Fruit fly (Drosophila melanogaster): ENCODE data around the gene knk.

Gene knk

DNA sequence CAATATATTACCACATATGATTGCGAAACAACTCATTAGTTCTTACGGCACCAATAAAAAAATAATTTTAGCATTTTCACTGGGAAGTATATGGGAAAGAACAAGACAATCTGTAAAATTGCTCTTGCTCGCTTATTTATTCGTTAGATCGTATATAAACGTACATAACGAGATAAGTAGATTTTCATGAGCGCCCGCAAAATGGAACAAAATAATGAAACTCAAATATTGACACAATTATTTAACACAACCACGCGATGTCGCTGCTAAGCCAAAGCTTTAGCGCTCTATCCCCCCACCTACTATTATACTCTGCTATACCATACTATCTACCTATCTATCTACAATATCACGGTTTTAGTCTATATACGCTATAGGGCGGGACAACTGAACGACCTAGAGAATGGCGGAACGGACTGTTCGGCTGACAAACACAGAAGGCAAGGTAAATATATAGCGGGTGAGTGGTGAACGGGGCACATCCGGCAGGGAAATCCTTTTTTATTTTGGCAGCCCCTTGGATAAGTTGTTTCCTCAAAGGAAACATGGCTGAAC lies 5.6 kb upstream of the knk start:
- no peak for TF ChIP-seq Sin3A (optimal IDR thresholded peaks at IDR 0.05)
- TF ChIP-seq Myc (optimal IDR thresholded peaks at IDR 0.05), result no peak
- TF ChIP-seq psq (optimal IDR thresholded peaks at IDR 0.05), result no peak
- no peak for TF ChIP-seq ttk (optimal IDR thresholded peaks at IDR 0.05)
- TF ChIP-seq h (optimal IDR thresholded peaks at IDR 0.05), result no peak
- no peak for TF ChIP-seq insv (optimal IDR thresholded peaks at IDR 0.05)

DNA sequence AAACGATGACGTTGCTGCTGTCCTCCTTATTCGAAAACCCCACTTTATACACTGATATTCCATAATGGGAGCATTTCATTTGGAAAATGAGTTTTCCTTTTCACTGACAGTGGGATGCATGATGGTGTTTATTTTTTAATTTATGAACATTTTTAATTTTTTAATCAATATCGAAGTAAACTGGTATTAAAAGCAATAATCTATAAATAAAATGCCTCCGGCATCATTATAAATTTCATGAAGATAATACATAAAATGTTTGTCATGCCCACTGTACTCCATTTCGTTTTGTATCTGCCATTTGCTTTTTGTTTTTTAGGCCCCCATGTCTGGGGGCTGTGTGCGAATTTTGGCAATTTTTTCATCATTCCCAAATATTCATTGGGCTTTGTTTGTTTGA lies 4.6 kb upstream of the knk start:
- TF ChIP-seq Sin3A (optimal IDR thresholded peaks at IDR 0.05) (no peak), Myc (optimal IDR thresholded peaks at IDR 0.05) (no peak), ttk (optimal IDR thresholded peaks at IDR 0.05) (no peak), h (optimal IDR thresholded peaks at IDR 0.05) (no peak), psq (optimal IDR thresholded peaks at IDR 0.05) (no peak), insv (optimal IDR thresholded peaks at IDR 0.05) (no peak)

DNA sequence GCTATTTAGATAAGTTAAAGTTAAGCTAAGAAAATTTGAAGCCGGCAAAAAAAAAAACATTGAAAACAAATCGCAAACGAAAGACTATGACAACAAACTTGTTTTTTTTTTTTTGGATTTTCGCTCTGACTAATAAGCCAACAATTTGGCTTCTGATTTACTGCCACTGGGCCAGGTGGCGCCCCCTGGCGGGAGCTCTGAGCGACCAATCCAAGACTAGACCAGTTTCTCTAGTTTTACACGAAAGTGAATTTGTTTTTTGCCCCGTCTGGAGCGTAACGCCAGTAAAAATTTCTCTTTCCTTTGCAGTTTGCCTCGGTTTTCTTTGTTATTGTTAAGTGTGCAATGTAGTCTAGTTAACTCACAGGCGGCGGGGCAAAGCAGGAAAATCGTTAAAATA lies 700 bp downstream of the knk start:
- TF ChIP-seq insv (optimal IDR thresholded peaks at IDR 0.05) (no peak), psq (optimal IDR thresholded peaks at IDR 0.05) (no peak), h (optimal IDR thresholded peaks at IDR 0.05) (no peak), ttk (optimal IDR thresholded peaks at IDR 0.05) (no peak), Myc (optimal IDR thresholded peaks at IDR 0.05) (no peak), Sin3A (optimal IDR thresholded peaks at IDR 0.05) (no peak)

DNA sequence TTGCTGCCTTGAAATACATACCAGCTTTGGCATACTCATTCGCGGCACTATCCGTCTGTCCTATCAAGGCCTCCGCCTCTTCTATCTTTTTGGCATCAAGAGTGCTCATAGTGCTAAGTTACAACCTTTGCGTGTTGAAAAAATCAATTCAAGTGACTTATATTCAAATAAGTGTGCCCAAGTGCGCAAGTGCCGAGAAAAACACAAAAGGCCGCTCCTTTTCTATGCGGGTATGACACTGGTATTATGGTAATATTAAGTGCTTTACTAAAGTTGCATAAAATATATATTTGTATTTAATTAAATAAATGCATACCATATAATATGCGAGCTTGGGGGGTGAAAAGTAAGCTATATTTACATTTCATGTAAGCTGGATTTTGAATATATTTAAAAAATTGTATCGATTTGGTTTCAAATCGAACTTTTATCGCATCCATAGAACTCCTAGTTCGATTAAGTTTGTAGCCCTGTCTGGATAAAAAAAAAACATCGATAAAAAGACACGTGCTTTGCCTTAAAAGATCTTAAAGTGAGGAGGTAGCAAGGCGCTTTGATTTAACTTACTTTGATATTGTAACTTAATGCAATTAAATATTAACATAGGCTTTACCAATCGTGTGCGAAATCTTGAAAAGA lies 4.1 kb downstream of the knk start, which contains the start of the genes gammaSnap2 and ATPsynepsilonL:
gammaSnap2 (minus strand) TSS at position 135 of the 639 bp plus-strand sequence.
ATPsynepsilonL (plus strand) TSS at position 508 of the 639 bp plus-strand sequence.
- TF ChIP-seq ttk (optimal IDR thresholded peaks at IDR 0.05) (no peak), Sin3A (optimal IDR thresholded peaks at IDR 0.05) (no peak), psq (optimal IDR thresholded peaks at IDR 0.05) (no peak), insv (optimal IDR thresholded peaks at IDR 0.05) (no peak), h (optimal IDR thresholded peaks at IDR 0.05) (no peak), Myc (optimal IDR thresholded peaks at IDR 0.05) (no peak)

DNA sequence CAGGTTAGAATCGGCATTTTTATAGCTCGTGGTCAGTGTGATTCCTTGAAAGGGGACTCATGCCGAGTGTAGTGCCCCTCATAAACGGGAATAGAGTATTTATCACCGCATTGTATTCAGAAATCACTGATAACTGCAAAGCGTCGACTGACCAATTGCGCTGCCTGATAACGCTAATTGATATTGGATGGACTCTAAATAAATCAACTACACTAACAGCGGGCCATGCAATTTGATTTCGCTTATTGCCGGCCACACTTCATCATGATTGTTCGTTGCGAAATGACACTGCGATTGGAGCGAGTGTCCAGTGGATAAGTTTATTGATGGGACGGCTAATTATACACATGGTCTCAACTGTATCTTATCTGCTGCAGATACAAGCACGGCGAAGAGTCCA lies 5.9 kb downstream of the knk start:
- TF ChIP-seq Myc (optimal IDR thresholded peaks at IDR 0.05) (no peak), insv (optimal IDR thresholded peaks at IDR 0.05) (no peak), h (optimal IDR thresholded peaks at IDR 0.05) (no peak), ttk (optimal IDR thresholded peaks at IDR 0.05) (no peak)

DNA sequence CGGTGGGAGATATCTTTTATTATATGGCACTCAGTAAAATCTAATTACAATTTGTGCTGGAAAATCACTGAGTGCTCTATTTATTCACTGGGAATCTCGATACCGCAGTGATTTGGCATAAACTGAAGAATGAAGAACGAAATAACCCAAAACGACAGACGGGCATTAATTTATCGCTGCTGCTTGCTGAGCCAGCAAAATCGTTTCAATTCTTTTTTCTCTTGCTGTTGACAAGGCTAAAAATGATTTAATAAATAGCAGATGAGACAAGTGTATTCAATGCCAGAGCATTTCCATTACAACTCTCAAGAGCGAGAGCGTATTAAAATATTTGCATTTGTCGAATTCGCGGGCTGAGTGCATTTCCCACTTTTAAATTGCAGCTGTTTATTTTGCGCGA lies 9.7 kb downstream of the knk start:
- TF ChIP-seq ttk (optimal IDR thresholded peaks at IDR 0.05), result no peak
- TF ChIP-seq Myc (optimal IDR thresholded peaks at IDR 0.05), result no peak
- TF ChIP-seq h (optimal IDR thresholded peaks at IDR 0.05), result no peak
- no peak for TF ChIP-seq insv (optimal IDR thresholded peaks at IDR 0.05)
- no peak for TF ChIP-seq Sin3A (optimal IDR thresholded peaks at IDR 0.05)
- no peak for TF ChIP-seq psq (optimal IDR thresholded peaks at IDR 0.05)

DNA sequence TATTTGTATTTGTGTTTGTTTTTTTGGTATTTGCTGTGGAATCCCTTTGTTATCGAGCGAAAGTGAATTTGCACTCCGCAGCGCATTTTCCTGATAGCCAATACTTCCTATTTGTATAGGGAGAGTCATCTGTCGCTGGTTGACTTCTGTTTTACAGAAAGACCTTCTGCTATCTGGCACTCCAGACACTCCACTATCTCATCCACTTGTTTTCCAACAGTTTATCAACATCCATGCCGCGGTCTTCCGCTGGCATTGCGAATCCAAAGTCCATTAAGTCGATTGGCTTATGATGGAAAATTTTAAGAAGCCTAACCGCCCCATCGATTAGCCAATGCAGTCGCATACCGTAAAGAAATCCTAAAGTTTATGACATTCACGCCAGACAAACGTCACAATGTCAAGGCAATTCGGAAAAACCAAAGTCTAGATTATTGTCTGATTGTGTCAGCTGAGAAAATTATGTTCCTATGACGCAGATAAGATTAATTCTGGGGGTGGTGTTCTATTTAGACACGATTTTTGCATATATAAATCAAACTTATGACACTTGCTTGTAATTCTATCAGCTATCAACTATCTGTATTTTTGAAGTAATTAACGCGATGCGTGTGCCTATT lies 10.4 kb downstream of the knk start:
- no peak for TF ChIP-seq psq (optimal IDR thresholded peaks at IDR 0.05)
- no peak for TF ChIP-seq insv (optimal IDR thresholded peaks at IDR 0.05)
- TF ChIP-seq Sin3A (optimal IDR thresholded peaks at IDR 0.05), result no peak
- TF ChIP-seq Myc (optimal IDR thresholded peaks at IDR 0.05), result no peak
- TF ChIP-seq h (optimal IDR thresholded peaks at IDR 0.05), result no peak
- no peak for TF ChIP-seq ttk (optimal IDR thresholded peaks at IDR 0.05)

DNA sequence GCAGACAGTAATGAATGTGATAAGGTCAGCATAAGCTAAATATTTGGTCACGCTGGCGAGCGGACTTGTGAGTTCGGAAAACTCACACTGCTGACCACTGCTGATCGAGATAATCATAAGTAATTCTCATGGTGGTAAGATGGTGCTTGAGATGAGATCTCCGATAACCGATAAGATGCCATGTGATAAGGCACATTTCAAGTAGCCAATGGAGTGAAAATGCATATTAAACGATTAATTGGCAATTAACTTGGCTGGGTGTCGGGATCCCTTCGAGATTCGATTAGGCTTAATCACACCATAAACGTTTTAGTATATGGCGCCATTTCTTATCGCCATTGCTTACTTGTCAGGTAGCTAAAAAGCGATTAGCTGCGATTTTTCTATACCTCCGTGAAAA lies 11.7 kb downstream of the knk start:
- TF ChIP-seq psq (optimal IDR thresholded peaks at IDR 0.05), result no peak
- no peak for TF ChIP-seq insv (optimal IDR thresholded peaks at IDR 0.05)
- no peak for TF ChIP-seq Myc (optimal IDR thresholded peaks at IDR 0.05)
- no peak for TF ChIP-seq h (optimal IDR thresholded peaks at IDR 0.05)
- TF ChIP-seq Sin3A (optimal IDR thresholded peaks at IDR 0.05), result no peak
- TF ChIP-seq ttk (optimal IDR thresholded peaks at IDR 0.05), result no peak

DNA sequence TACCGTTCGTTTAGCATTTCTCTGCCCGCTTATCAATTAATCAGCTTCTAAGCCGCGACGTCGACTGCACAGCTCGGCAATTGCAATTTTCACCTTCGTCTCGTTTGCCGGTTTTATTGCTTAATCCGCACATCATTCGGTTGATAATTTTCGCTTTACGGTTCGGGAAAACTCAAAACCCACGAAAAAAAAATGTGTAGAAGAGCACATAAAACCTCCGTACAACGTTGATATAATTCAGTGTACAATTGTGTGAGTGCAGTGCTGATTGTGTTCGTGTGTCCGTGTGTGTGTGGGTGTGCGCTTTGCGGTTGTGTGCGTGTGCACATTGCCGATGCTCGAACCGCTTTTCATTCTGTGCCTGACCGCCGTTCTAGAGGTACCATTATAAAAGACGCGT lies 13.3 kb downstream of the knk start, which contains the start of gene CAH7:
CAH7 (plus strand) TSS at position 43 of the 400 bp plus-strand sequence.
- TF ChIP-seq insv (optimal IDR thresholded peaks at IDR 0.05), result no peak
- no peak for TF ChIP-seq ttk (optimal IDR thresholded peaks at IDR 0.05)
- no peak for TF ChIP-seq Sin3A (optimal IDR thresholded peaks at IDR 0.05)
- TF ChIP-seq Myc (optimal IDR thresholded peaks at IDR 0.05), result no peak
- no peak for TF ChIP-seq psq (optimal IDR thresholded peaks at IDR 0.05)
- no peak for TF ChIP-seq h (optimal IDR thresholded peaks at IDR 0.05)

DNA sequence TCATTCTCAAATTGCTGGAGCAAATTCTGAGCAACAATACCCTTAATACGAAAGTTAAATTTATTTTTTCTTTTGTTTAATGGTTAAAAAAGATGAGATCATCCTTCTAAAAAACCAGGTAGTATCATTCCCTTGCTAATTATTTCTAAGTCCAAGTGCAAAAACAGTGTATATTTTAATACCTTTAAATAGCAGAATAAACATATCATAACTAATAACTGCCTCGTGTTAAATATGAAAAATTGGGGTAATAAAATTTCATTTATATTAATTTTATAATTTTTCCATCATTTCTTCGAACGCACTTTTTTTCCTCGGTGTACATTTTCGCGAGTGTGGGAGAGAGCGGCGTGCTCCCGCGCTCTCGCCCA lies 13.7 kb downstream of the knk start:
- TF ChIP-seq ttk (optimal IDR thresholded peaks at IDR 0.05) (no peak), Sin3A (optimal IDR thresholded peaks at IDR 0.05) (no peak), Myc (optimal IDR thresholded peaks at IDR 0.05) (no peak), insv (optimal IDR thresholded peaks at IDR 0.05) (no peak), h (optimal IDR thresholded peaks at IDR 0.05) (no peak), psq (optimal IDR thresholded peaks at IDR 0.05) (no peak)

DNA sequence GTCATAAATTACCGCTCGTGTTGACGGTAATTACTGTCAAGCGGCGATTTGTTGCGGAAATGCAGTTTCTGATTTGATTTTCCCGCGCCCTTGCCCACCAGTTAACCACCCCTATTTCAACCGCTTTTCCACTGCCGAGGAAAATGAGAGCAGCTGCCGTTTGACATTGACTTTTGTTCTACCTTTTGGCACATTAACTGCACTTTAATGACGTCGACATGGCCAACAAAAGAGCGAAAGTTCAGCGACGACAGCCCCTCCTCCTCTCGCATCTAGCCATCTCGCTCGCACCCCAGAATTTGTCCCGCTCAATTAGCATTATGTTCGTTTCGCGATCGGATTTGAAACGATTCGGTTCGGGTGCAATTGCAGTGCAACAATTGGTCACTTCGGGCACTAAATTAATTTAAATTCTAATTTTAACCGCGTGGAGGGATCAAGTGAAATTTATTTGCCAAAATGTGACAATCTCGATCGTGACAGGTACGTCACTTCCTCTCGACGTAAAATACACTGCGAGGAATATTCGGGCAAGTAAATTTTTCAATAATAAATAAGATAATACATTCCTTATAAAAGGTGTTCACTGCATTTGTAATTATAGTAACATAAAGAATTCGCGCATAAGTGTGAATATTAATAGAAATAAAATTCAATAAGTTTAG lies 14.2 kb downstream of the knk start:
- TF ChIP-seq psq (optimal IDR thresholded peaks at IDR 0.05) (no peak), insv (optimal IDR thresholded peaks at IDR 0.05) (no peak), Sin3A (optimal IDR thresholded peaks at IDR 0.05) (no peak), h (optimal IDR thresholded peaks at IDR 0.05) (no peak), ttk (optimal IDR thresholded peaks at IDR 0.05) (no peak), Myc (optimal IDR thresholded peaks at IDR 0.05) (no peak)

DNA sequence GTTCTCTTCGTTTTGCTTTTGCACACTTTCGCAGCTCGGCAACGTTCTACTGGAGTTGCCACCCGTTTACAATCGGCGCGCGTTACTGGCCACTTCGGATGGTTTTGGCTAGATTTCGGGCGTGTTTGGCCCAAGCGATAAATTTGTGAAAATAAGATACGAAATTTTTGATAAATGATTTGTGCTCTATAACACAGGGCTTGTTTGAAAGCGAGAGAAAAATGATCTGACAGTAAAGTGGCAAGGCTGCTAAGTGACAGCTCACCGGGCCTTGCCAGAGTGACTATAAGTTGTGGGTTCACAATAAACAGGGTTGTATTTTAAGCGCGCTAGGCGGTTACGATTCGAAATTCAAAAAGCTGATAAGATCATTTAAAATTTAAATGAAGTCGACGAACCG lies 15.5 kb downstream of the knk start, which contains the start of gene Fmr1:
Fmr1 (minus strand) TSS at position 184 of the 400 bp plus-strand sequence.
- peak; percentile 68 for TF ChIP-seq psq (optimal IDR thresholded peaks at IDR 0.05)
- TF ChIP-seq Sin3A (optimal IDR thresholded peaks at IDR 0.05), result no peak
